Fruit fly (Drosophila melanogaster): ENCODE data around the gene crp.
A peak's percentile ranks its signal among the peaks of the same experiment; 100 is the strongest.

crp gene

dm6 chr2L:16270667-16271485 lies 16.7 kb downstream of the crp start (continued):
- TF ChIP-seq TFAM (GFP tag; optimal IDR thresholded peaks at IDR 0.05): no peak
- TF ChIP-seq Hr3 (GFP tag; optimal IDR thresholded peaks at IDR 0.05): peak; percentile 16
- TF ChIP-seq Hsf (GFP tag; optimal IDR thresholded peaks at IDR 0.05): peak; percentile 36
- TF ChIP-seq phol (tag; optimal IDR thresholded peaks at IDR 0.05): peak; percentile 25
- peak; percentile 22 for TF ChIP-seq HHEX (GFP tag; optimal IDR thresholded peaks at IDR 0.05)
- no peak for TF ChIP-seq CG6254 (GFP tag; optimal IDR thresholded peaks at IDR 0.05)
- TF ChIP-seq gcm2 (GFP tag; optimal IDR thresholded peaks at IDR 0.05): no peak
- no peak for TF ChIP-seq crol (GFP tag; IDR thresholded peaks at IDR 0.05)
- no peak for TF ChIP-seq CG7357 (GFP tag; IDR thresholded peaks at IDR 0.05)
- peak; percentile 4 for TF ChIP-seq CG10147 (GFP tag; optimal IDR thresholded peaks at IDR 0.05)
- TF ChIP-seq Meics (GFP tag; optimal IDR thresholded peaks at IDR 0.05): peak; percentile 53
- TF ChIP-seq CG7786 (GFP tag; optimal IDR thresholded peaks at IDR 0.05): peak; percentile 24
- TF ChIP-seq D (optimal IDR thresholded peaks at IDR 0.05): no peak
- TF ChIP-seq D (GFP tag; optimal IDR thresholded peaks at IDR 0.05): no peak
- TF ChIP-seq BtbVII (GFP tag; optimal IDR thresholded peaks at IDR 0.05): peak; percentile 2
- TF ChIP-seq zen (tag; optimal IDR thresholded peaks at IDR 0.05): no peak
- TF ChIP-seq onecut (GFP tag; IDR thresholded peaks at IDR 0.05): no peak
- TF ChIP-seq CG8359 (GFP tag; optimal IDR thresholded peaks at IDR 0.05; ENCODE audit: borderline replicate concordance): no peak
- TF ChIP-seq Sry-β (GFP tag; optimal IDR thresholded peaks at IDR 0.05): no peak
- TF ChIP-seq CG9437 (GFP tag; optimal IDR thresholded peaks at IDR 0.05): peak; percentile 17
- TF ChIP-seq CG2120 (GFP tag; optimal IDR thresholded peaks at IDR 0.05): peak; percentile 67
- TF ChIP-seq ATbp (GFP tag; optimal IDR thresholded peaks at IDR 0.05): no peak
- no peak for TF ChIP-seq CG5180 (GFP tag; optimal IDR thresholded peaks at IDR 0.05)
- peak; percentile 33 for TF ChIP-seq CG10209 (GFP tag; optimal IDR thresholded peaks at IDR 0.05)
- no peak for TF ChIP-seq sc (optimal IDR thresholded peaks at IDR 0.05)
- no peak for TF ChIP-seq sc (GFP tag; optimal IDR thresholded peaks at IDR 0.05)
- peak; percentile 85 for TF ChIP-seq Med (GFP tag)
- no peak for TF ChIP-seq Fer1 (GFP tag; optimal IDR thresholded peaks at IDR 0.05)
- TF ChIP-seq mirr (GFP tag; optimal IDR thresholded peaks at IDR 0.05): no peak
- no peak for TF ChIP-seq CG2116 (GFP tag; optimal IDR thresholded peaks at IDR 0.05)
- peak; percentile 24 for TF ChIP-seq Sox102F (GFP tag; optimal IDR thresholded peaks at IDR 0.05)
- no peak for TF ChIP-seq ERR (GFP tag; optimal IDR thresholded peaks at IDR 0.05)
- TF ChIP-seq bigmax (GFP tag; optimal IDR thresholded peaks at IDR 0.05): no peak
- no peak for TF ChIP-seq CG11247 (GFP tag; IDR thresholded peaks at IDR 0.05)
- no peak for TF ChIP-seq ro (GFP tag; IDR thresholded peaks at IDR 0.05)
- TF ChIP-seq CG2129 (GFP tag; IDR thresholded peaks at IDR 0.05; ENCODE audit: partially characterized antibody): no peak
- no peak for TF ChIP-seq dimm (GFP tag; IDR thresholded peaks at IDR 0.05)
- TF ChIP-seq CG12219 (GFP tag; optimal IDR thresholded peaks at IDR 0.05): no peak
- TF ChIP-seq CG33213 (GFP tag; optimal IDR thresholded peaks at IDR 0.05): no peak
- TF ChIP-seq CG3995 (GFP tag; optimal IDR thresholded peaks at IDR 0.05): peak; percentile 0
- peak; percentile 0 for TF ChIP-seq Blimp-1 (GFP tag; optimal IDR thresholded peaks at IDR 0.05)
- TF ChIP-seq CG30403 (GFP tag; optimal IDR thresholded peaks at IDR 0.05): peak; percentile 37
- peak; percentile 13 for TF ChIP-seq CG17359 (tag; optimal IDR thresholded peaks at IDR 0.05)

Measured in whole organism, embryonic.